Worm (Caenorhabditis elegans) whole organism, mixed stage, embryonic: ENCODE data around the gene H40L08.8.

ENCODE experiments used
- blmp-1 ChIP-seq: fragments of 150-350 bp; optimal IDR thresholded peaks from 2 replicates; lab custom pipeline; 2014; ENCODE audit warnings: missing biosample characterization, missing genetic modification characterization
- ceh-43 ChIP-seq: fragments of 200-800 bp; sonication (Bioruptor generic); optimal IDR thresholded peaks from 2 replicates; lab custom pipeline; 2018; ENCODE audit warnings: mild to moderate bottlenecking, missing genetic modification characterization, moderate library complexity, missing compliant biosample characterization
- ceh-83 ChIP-seq: fragments of 200-800 bp; sonication (Bioruptor generic); optimal IDR thresholded peaks from 2 replicates; lab custom pipeline; 2018; ENCODE audit warnings: mild to moderate bottlenecking, missing genetic modification characterization, missing compliant biosample characterization
- elt-1 ChIP-seq: sonication (generic microtip); optimal IDR thresholded peaks from 2 replicates; lab custom pipeline; 2017; ENCODE audit warnings: missing genetic modification characterization, mild to moderate bottlenecking, missing compliant biosample characterization, antibody characterized with exemption, moderate library complexity, borderline replicate concordance; ENCODE audit not compliant: insufficient read depth
- lsy-2 ChIP-seq: fragments of 150-350 bp; optimal IDR thresholded peaks from 2 replicates; lab custom pipeline; 2014; ENCODE audit warnings: missing biosample characterization, missing genetic modification characterization
- mls-2 ChIP-seq: sonication (generic microtip); optimal IDR thresholded peaks from 2 replicates; lab custom pipeline; 2016; ENCODE audit warnings: mild to moderate bottlenecking, missing genetic modification characterization, moderate library complexity, missing compliant biosample characterization
- nhr-12 ChIP-seq: fragments of 150-350 bp; optimal IDR thresholded peaks from 2 replicates; lab custom pipeline; 2014; ENCODE audit warnings: missing biosample characterization, missing genetic modification characterization
- nhr-2 ChIP-seq: fragments of 150-350 bp; optimal IDR thresholded peaks from 2 replicates; lab custom pipeline; 2014; ENCODE audit warnings: missing biosample characterization, missing genetic modification characterization
- nhr-28 ChIP-seq: fragments of 150-350 bp; optimal IDR thresholded peaks from 2 replicates; lab custom pipeline; 2014; ENCODE audit warnings: missing biosample characterization, missing genetic modification characterization
- pha-4 ChIP-seq: fragments of 150-350 bp; optimal IDR thresholded peaks from 2 replicates; lab custom pipeline; 2018; ENCODE audit warnings: missing biosample characterization, missing genetic modification reagents, missing genetic modification characterization
- sem-2 ChIP-seq: fragments of 200-800 bp; sonication (Bioruptor generic); optimal IDR thresholded peaks from 2 replicates; lab custom pipeline; 2018; ENCODE audit warnings: mild to moderate bottlenecking, missing genetic modification characterization, missing compliant biosample characterization
- unc-39 ChIP-seq: fragments of 150-350 bp; optimal IDR thresholded peaks from 2 replicates; lab custom pipeline; 2014; ENCODE audit warnings: missing biosample characterization, missing genetic modification characterization
- unc-62 ChIP-seq: fragments of 150-350 bp; optimal IDR thresholded peaks from 2 replicates; lab custom pipeline; 2014; ENCODE audit warnings: missing biosample characterization, missing genetic modification reagents, missing genetic modification characterization
- zip-8 ChIP-seq: fragments of 150-350 bp; optimal IDR thresholded peaks from 2 replicates; lab custom pipeline; 2014; ENCODE audit warnings: missing biosample characterization, missing genetic modification characterization

- no peak for TF ChIP-seq nhr-2 (tag; lab: Kevin White, UChicago)
- TF ChIP-seq blmp-1 (tag; lab: Kevin White, UChicago), result peak; percentile 28
- no peak for TF ChIP-seq nhr-12
- no peak for TF ChIP-seq pha-4
- no peak for TF ChIP-seq nhr-28 (tag; lab: Kevin White, UChicago)
- no peak for TF ChIP-seq unc-39 (tag; lab: Kevin White, UChicago)
- TF ChIP-seq ceh-43 (GFP tag; lab: Kevin White, UChicago), result no peak
- no peak for TF ChIP-seq mls-2 (tag; lab: Kevin White, UChicago)
- no peak for TF ChIP-seq zip-8 (tag; lab: Kevin White, UChicago)
- no peak for TF ChIP-seq ceh-83
- no peak for TF ChIP-seq lsy-2
- no peak for TF ChIP-seq unc-62 (GFP tag; lab: Kevin White, UChicago)
- TF ChIP-seq elt-1 (tag; lab: Kevin White, UChicago), result no peak
- TF ChIP-seq sem-2 (GFP tag; lab: Kevin White, UChicago), result no peak
Measured at ce11 chrX:15104963-15105493, 27.6 kb upstream of the H40L08.8 start.
